Fruit fly (Drosophila melanogaster) whole organism, embryonic: ENCODE results near the gene dgt1.
A peak's percentile ranks its signal among the peaks of the same experiment; 100 is the strongest.

Experiments used
- CG12391 ChIP-seq: fragments of 200-800 bp; sonication (Bioruptor generic); optimal IDR thresholded peaks from 3 replicates; lab custom pipeline; 2018; ENCODE audit warnings: missing biosample characterization, mild to moderate bottlenecking, missing genetic modification characterization, moderate library complexity
- CG13624 ChIP-seq: fragments of 200-800 bp; sonication (Bioruptor generic); optimal IDR thresholded peaks from 2 replicates; lab custom pipeline; 2016; ENCODE audit warnings: missing biosample characterization, missing genetic modification characterization
- CG1603 ChIP-seq: fragments of 200-800 bp; sonication (Bioruptor generic); optimal IDR thresholded peaks from 2 replicates; lab custom pipeline; 2019; ENCODE audit warnings: missing biosample characterization, mild to moderate bottlenecking, missing genetic modification characterization, moderate library complexity
- CG17568 ChIP-seq: fragments of 200-800 bp; sonication (Bioruptor generic); optimal IDR thresholded peaks from 2 replicates; lab custom pipeline; 2018; ENCODE audit warnings: missing biosample characterization, mild to moderate bottlenecking, missing genetic modification characterization, moderate library complexity
- CG17912 ChIP-seq: fragments of 200-800 bp; sonication (Bioruptor generic); optimal IDR thresholded peaks from 2 replicates; lab custom pipeline; 2018; ENCODE audit warnings: missing biosample characterization, mild to moderate bottlenecking, missing genetic modification characterization
- CG2199 ChIP-seq: fragments of 200-800 bp; sonication (Bioruptor generic); IDR thresholded peaks from 3 replicates; pipeline ENCODE4 v1.3.6; 2022; ENCODE audit warnings: missing biosample characterization, missing genetic modification characterization
- CG2712 ChIP-seq: fragments of 200-800 bp; optimal IDR thresholded peaks from 3 replicates; lab custom pipeline; 2019; ENCODE audit warnings: missing biosample characterization, mild to moderate bottlenecking, missing genetic modification characterization, moderate library complexity
- CG30403 ChIP-seq: fragments of 200-800 bp; sonication (Bioruptor generic); optimal IDR thresholded peaks from 3 replicates; lab custom pipeline; 2016; ENCODE audit warnings: missing biosample characterization, missing genetic modification characterization
- CG3065 ChIP-seq: fragments of 200-800 bp; sonication (Bioruptor generic); optimal IDR thresholded peaks from 2 replicates; lab custom pipeline; 2016; ENCODE audit warnings: missing biosample characterization, missing genetic modification characterization
- CG33213 ChIP-seq: fragments of 200-800 bp; sonication (Bioruptor generic); optimal IDR thresholded peaks from 3 replicates; lab custom pipeline; 2016; ENCODE audit warnings: missing biosample characterization, missing genetic modification characterization
- CG5245 ChIP-seq: fragments of 200-800 bp; sonication (Bioruptor generic); optimal IDR thresholded peaks from 3 replicates; lab custom pipeline; 2016; ENCODE audit warnings: missing biosample characterization, missing genetic modification characterization
- CG6175 ChIP-seq: fragments of 200-800 bp; sonication (Bioruptor generic); IDR thresholded peaks from 3 replicates; pipeline ENCODE4 v1.3.6; 2022; ENCODE audit warnings: missing biosample characterization, missing genetic modification characterization
- CG6765 ChIP-seq: fragments of 200-800 bp; sonication (Bioruptor generic); optimal IDR thresholded peaks from 3 replicates; lab custom pipeline; 2017; ENCODE audit warnings: missing biosample characterization, mild to moderate bottlenecking, missing genetic modification characterization
- CG7372 ChIP-seq: fragments of 200-800 bp; sonication (Bioruptor generic); IDR thresholded peaks from 2 replicates; pipeline ENCODE4 v1.3.6; 2022; ENCODE audit warnings: missing biosample characterization, missing genetic modification characterization
- D ChIP-seq, 2 experiments: fragments of 200-800 bp in 1 of 2; fragments of >200 bp in 1 of 2; sonication (Bioruptor generic) in 1 of 2; optimal IDR thresholded peaks; 2 replicates in 1 of 2; 3 replicates in 1 of 2; lab custom pipeline; 2017; ENCODE audit warnings: mild to moderate bottlenecking in 1 of 2, missing biosample characterization in 1 of 2, missing genetic modification characterization in 1 of 2, missing genetic modification reagents in 1 of 2
- HLH3B ChIP-seq: fragments of 200-800 bp; sonication (Bioruptor generic); IDR thresholded peaks from 2 replicates; pipeline ENCODE4 v1.3.6; 2022; ENCODE audit warnings: missing biosample characterization, missing genetic modification characterization
- HmgD ChIP-seq: fragments of 200-800 bp; sonication (Bioruptor generic); optimal IDR thresholded peaks from 3 replicates; lab custom pipeline; 2016; ENCODE audit warnings: missing biosample characterization, missing genetic modification characterization
- MBD-R2 ChIP-seq: fragments of 200-800 bp; sonication (Bioruptor generic); IDR thresholded peaks from 2 replicates; pipeline ENCODE4 v1.3.6; 2022; ENCODE audit warnings: missing biosample characterization, missing genetic modification characterization
- Mes4 ChIP-seq: fragments of 200-800 bp; sonication (Bioruptor generic); optimal IDR thresholded peaks from 2 replicates; lab custom pipeline; 2016; ENCODE audit warnings: missing biosample characterization, missing genetic modification characterization
- Mrtf ChIP-seq: fragments of 200-800 bp; sonication (Bioruptor generic); IDR thresholded peaks from 3 replicates; pipeline ENCODE4 v1.3.6; 2022; ENCODE audit warnings: missing biosample characterization, missing genetic modification characterization
- NFAT ChIP-seq: fragments of 200-800 bp; sonication (Bioruptor generic); IDR thresholded peaks from 2 replicates; pipeline ENCODE4 v1.3.6; 2022; ENCODE audit warnings: missing biosample characterization, missing genetic modification characterization
- Pdp1 ChIP-seq, 2 experiments: fragments of 200-800 bp; sonication (Bioruptor generic); optimal IDR thresholded peaks; 3 replicates each; lab custom pipeline; 2016; ENCODE audit warnings: missing biosample characterization in 2 of 2, missing genetic modification characterization in 2 of 2, mild to moderate bottlenecking in 1 of 2, moderate library complexity in 1 of 2
- Poxn ChIP-seq: fragments of 200-800 bp; sonication (Bioruptor generic); IDR thresholded peaks from 2 replicates; pipeline ENCODE4 v1.3.6; 2022; ENCODE audit warnings: missing biosample characterization, missing genetic modification characterization
- Scr ChIP-seq: fragments of 200-800 bp; sonication (Bioruptor generic); IDR thresholded peaks from 2 replicates; pipeline ENCODE4 v1.3.6; 2022; ENCODE audit warnings: missing biosample characterization, missing genetic modification characterization; ENCODE audit not compliant: partially characterized antibody
- Spps ChIP-seq: fragments of 200-800 bp; sonication (Bioruptor generic); optimal IDR thresholded peaks from 2 replicates; lab custom pipeline; 2018; ENCODE audit warnings: missing biosample characterization, mild to moderate bottlenecking, missing genetic modification characterization
- Sry-β ChIP-seq: fragments of 200-800 bp; sonication (Bioruptor generic); optimal IDR thresholded peaks from 2 replicates; lab custom pipeline; 2018; ENCODE audit warnings: missing biosample characterization, mild to moderate bottlenecking, missing genetic modification characterization, moderate library complexity
- Trl ChIP-seq, 3 experiments: fragments of >200 bp in 2 of 3; fragments of 200-800 bp in 1 of 3; sonication (Bioruptor generic) in 1 of 3; optimal IDR thresholded peaks; 2 replicates in 1 of 3; 3 replicates in 2 of 3; lab custom pipeline; 2016 to 2017; ENCODE audit warnings: missing biosample characterization in 1 of 3, missing genetic modification characterization in 1 of 3
- amos ChIP-seq: fragments of 200-800 bp; sonication (Bioruptor generic); IDR thresholded peaks from 2 replicates; pipeline ENCODE4 v1.3.6; 2022; ENCODE audit warnings: missing biosample characterization, missing genetic modification characterization; ENCODE audit not compliant: partially characterized antibody
- disco-r ChIP-seq: fragments of 200-800 bp; sonication (Bioruptor generic); optimal IDR thresholded peaks from 2 replicates; lab custom pipeline; 2016; ENCODE audit warnings: missing biosample characterization, missing genetic modification characterization
- fd3F ChIP-seq: fragments of 200-800 bp; sonication (Bioruptor generic); optimal IDR thresholded peaks from 2 replicates; lab custom pipeline; 2018; ENCODE audit warnings: missing biosample characterization, mild to moderate bottlenecking, missing genetic modification characterization, moderate library complexity
- gt ChIP-seq: fragments of 200-800 bp; sonication (Bioruptor generic); IDR thresholded peaks from 2 replicates; pipeline ENCODE4 v1.3.6; 2022; ENCODE audit warnings: missing biosample characterization, missing genetic modification characterization
- knrl ChIP-seq: fragments of 200-800 bp; sonication (Bioruptor generic); IDR thresholded peaks from 3 replicates; pipeline ENCODE4 v1.3.6; 2022; ENCODE audit warnings: missing biosample characterization, missing genetic modification characterization; ENCODE audit not compliant: partially characterized antibody
- odd ChIP-seq: fragments of 200-800 bp; sonication (Bioruptor generic); optimal IDR thresholded peaks from 2 replicates; lab custom pipeline; 2017; ENCODE audit warnings: missing biosample characterization, mild to moderate bottlenecking, missing genetic modification characterization
- onecut ChIP-seq: fragments of 200-800 bp; sonication (Bioruptor generic); IDR thresholded peaks from 2 replicates; pipeline ENCODE4 v1.3.6; 2022; ENCODE audit warnings: missing biosample characterization, missing genetic modification characterization
- p53 ChIP-seq: fragments of 200-800 bp; sonication (Bioruptor generic); optimal IDR thresholded peaks from 2 replicates; lab custom pipeline; 2016; ENCODE audit warnings: missing biosample characterization, missing genetic modification characterization
- peb ChIP-seq: fragments of 200-800 bp; sonication (Bioruptor generic); IDR thresholded peaks from 2 replicates; pipeline ENCODE4 v1.3.6; 2022; ENCODE audit warnings: missing biosample characterization, missing genetic modification characterization
- phol ChIP-seq: fragments of 200-800 bp; sonication (Bioruptor generic); optimal IDR thresholded peaks from 3 replicates; lab custom pipeline; 2018; ENCODE audit warnings: missing biosample characterization, mild to moderate bottlenecking, missing genetic modification characterization, moderate library complexity
- sisA ChIP-seq: fragments of 200-800 bp; sonication (Bioruptor generic); IDR thresholded peaks from 2 replicates; pipeline ENCODE4 v1.3.6; 2022; ENCODE audit warnings: missing biosample characterization, missing genetic modification characterization
- sna ChIP-seq: fragments of 200-800 bp; sonication (Bioruptor generic); IDR thresholded peaks from 2 replicates; pipeline ENCODE4 v1.3.6; 2022; ENCODE audit warnings: missing biosample characterization, missing genetic modification characterization; ENCODE audit not compliant: partially characterized antibody
- sob ChIP-seq: fragments of 200-800 bp; sonication (Bioruptor generic); IDR thresholded peaks from 2 replicates; pipeline ENCODE4 v1.3.6; 2022; ENCODE audit warnings: missing biosample characterization, missing genetic modification characterization
- sqz ChIP-seq: fragments of 200-800 bp; sonication (Bioruptor generic); optimal IDR thresholded peaks from 3 replicates; lab custom pipeline; 2018; ENCODE audit warnings: missing biosample characterization, mild to moderate bottlenecking, missing genetic modification characterization
- sr ChIP-seq: fragments of 200-800 bp; sonication (Bioruptor generic); IDR thresholded peaks from 3 replicates; pipeline ENCODE4 v1.3.6; 2022; ENCODE audit warnings: missing biosample characterization, missing genetic modification characterization
- tap ChIP-seq: fragments of 200-800 bp; optimal IDR thresholded peaks from 3 replicates; lab custom pipeline; 2019; ENCODE audit warnings: missing biosample characterization, mild to moderate bottlenecking, missing genetic modification characterization, moderate library complexity
- trem ChIP-seq: fragments of 200-800 bp; optimal IDR thresholded peaks from 3 replicates; lab custom pipeline; 2019; ENCODE audit warnings: missing biosample characterization, mild to moderate bottlenecking, missing genetic modification characterization, moderate library complexity
- tx ChIP-seq: fragments of 200-800 bp; sonication (Bioruptor generic); optimal IDR thresholded peaks from 2 replicates; lab custom pipeline; 2016; ENCODE audit warnings: missing biosample characterization, missing genetic modification characterization
- unc-4 ChIP-seq: fragments of 200-800 bp; sonication (Bioruptor generic); IDR thresholded peaks from 2 replicates; pipeline ENCODE4 v1.3.6; 2022; ENCODE audit warnings: missing biosample characterization, missing genetic modification characterization; ENCODE audit not compliant: partially characterized antibody

The dgt1 gene

DNA sequence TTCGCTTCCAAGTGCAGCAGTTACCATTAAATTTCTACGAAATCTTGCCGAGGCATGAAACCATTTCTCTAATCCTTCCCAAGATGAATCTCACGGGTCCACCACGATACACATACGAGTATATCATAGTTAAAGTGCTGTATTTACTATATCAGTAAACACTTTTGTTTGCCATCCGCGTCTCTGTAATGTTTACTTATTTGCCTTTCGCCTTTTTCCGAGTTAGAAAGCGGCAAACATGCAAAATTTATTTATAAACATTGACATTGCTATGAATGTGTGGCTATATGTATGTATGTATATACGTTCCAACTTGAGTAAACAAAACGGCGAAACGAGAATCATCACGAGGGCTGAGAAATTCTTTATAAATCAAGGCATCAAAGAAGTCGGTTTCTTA lies 26.4 kb downstream of the dgt1 start (continued):
- TF ChIP-seq tx (no peak), CG2712 (tag; lab: Kevin White, UChicago) (no peak), unc-4 (no peak), fd3F (GFP tag; lab: Kevin White, UChicago) (no peak), Scr (GFP tag; lab: Robert Waterston, UW) (no peak), Sry-β (GFP tag; lab: Kevin White, UChicago) (peak; percentile 54), amos (no peak), phol (tag; lab: Kevin White, UChicago) (no peak), peb (GFP tag; lab: Robert Waterston, UW) (no peak), CG2199 (no peak), CG30403 (GFP tag; lab: Kevin White, UChicago) (no peak), sna (GFP tag; lab: Robert Waterston, UW) (no peak), sisA (no peak), CG3065 (GFP tag; lab: Kevin White, UChicago) (no peak), Spps (tag; lab: Kevin White, UChicago) (peak; percentile 63), CG33213 (GFP tag; lab: Kevin White, UChicago) (peak; percentile 24), CG5245 (GFP tag; lab: Kevin White, UChicago) (no peak), onecut (GFP tag; lab: Robert Waterston, UW) (no peak; the same call in 1 of the 2 replicates), odd (GFP tag; lab: Kevin White, UChicago) (no peak), sob (GFP tag; lab: Robert Waterston, UW) (no peak), HmgD (GFP tag; lab: Kevin White, UChicago) (no peak), tap (tag; lab: Kevin White, UChicago) (peak; percentile 59), CG17912 (GFP tag; lab: Kevin White, UChicago) (no peak), HLH3B (no peak), Poxn (GFP tag; lab: Robert Waterston, UW) (no peak), sqz (no peak), sr (GFP tag; lab: Robert Waterston, UW) (no peak), knrl (no peak), CG7372 (GFP tag; lab: Robert Waterston, UW) (no peak), Pdp1 (GFP tag; optimal IDR thresholded peaks at IDR 0.05; lab: Kevin White, UChicago) (no peak), gt (GFP tag; lab: Robert Waterston, UW) (no peak), trem (tag; lab: Kevin White, UChicago) (peak; percentile 56), Mes4 (no peak), MBD-R2 (GFP tag; lab: Robert Waterston, UW) (no peak), CG13624 (GFP tag; lab: Kevin White, UChicago) (no peak), p53 (GFP tag; lab: Kevin White, UChicago) (no peak), NFAT (no peak), Trl (optimal IDR thresholded peaks at IDR 0.05; lab: Kevin White, UChicago) (no peak), Trl (GFP tag; optimal IDR thresholded peaks at IDR 0.05; lab: Kevin White, UChicago) (no peak), CG12391 (no peak), CG6175 (GFP tag; lab: Robert Waterston, UW) (no peak), CG1603 (tag; lab: Kevin White, UChicago) (no peak), D (optimal IDR thresholded peaks at IDR 0.05; lab: Kevin White, UChicago) (no peak), D (GFP tag; optimal IDR thresholded peaks at IDR 0.05; lab: Kevin White, UChicago) (peak; percentile 64), CG6765 (GFP tag; lab: Kevin White, UChicago) (peak; percentile 1), Mrtf (GFP tag; lab: Robert Waterston, UW) (no peak), disco-r (GFP tag; lab: Kevin White, UChicago) (no peak), CG17568 (GFP tag; lab: Kevin White, UChicago) (no peak)
